Worm (Caenorhabditis elegans): ENCODE measurements around the gene R09H3.3.

DNA sequence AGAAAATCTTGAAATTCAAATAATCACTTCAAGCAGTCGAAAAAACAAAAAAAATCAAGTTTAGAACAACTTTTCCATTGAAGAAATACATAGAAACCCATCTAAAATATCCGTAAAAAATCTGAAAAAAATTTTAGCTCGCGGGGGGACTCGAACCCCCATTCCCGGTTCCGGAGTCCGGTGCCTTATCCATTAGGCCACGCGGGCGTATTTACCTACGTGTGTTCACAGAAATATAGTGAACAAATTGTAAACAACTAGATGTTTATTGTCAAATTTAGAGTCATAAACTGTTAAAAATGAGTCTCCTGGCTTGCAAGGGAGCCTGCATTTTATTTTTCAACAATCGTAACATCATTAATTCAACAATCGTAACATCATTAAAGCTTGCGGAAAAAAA, 38.9 kb downstream of the R09H3.3 start:
- no peak for TF ChIP-seq lin-15B (tag; optimal IDR thresholded peaks at IDR 0.05)
- TF ChIP-seq lsy-2 (tag; optimal IDR thresholded peaks at IDR 0.05) = no peak
